Worm (Caenorhabditis elegans): Measurements from ENCODE around the gene Y67H2A.10.

DNA sequence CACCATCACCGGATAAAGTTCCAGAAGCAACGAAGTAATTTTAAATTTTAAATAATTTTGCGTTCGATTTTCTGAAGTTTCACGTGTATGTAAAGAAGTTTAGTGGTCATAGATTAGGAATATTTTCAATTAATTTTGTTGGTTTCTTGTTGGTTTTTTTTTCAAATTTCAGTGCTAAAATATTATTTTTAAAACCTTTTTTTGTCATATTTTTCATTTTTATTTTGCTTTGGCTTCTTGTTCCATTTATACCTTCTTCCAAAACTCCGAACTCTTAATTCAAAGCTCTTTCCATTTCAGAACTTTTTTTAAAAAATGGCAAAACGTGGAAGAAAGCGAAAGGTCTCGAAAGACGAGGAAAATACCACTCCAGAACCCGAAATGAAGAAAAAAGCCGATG is 42.3 kb downstream of the Y67H2A.10 start, which contains the start of gene JC8.7:
- TF ChIP-seq ceh-62 (tag; optimal IDR thresholded peaks at IDR 0.05) (no peak), aha-1 (tag) (peak; percentile 45), snpc-4 (tag; optimal IDR thresholded peaks at IDR 0.05) (no peak), ceh-82 (tag; optimal IDR thresholded peaks at IDR 0.05) (no peak), ztf-11 (tag; optimal IDR thresholded peaks at IDR 0.05) (no peak), vab-7 (GFP tag; IDR thresholded peaks at IDR 0.05) (no peak), daf-12 (tag; optimal IDR thresholded peaks at IDR 0.05) (no peak)

Data from whole organism, L4 larva.